Worm (Caenorhabditis elegans) whole organism, L4 larva: ENCODE measurements around the gene acs-14.

ENCODE experiments used
- F49E8.2 ChIP-seq: sonication (generic microtip); optimal IDR thresholded peaks from 2 replicates; lab custom pipeline; 2016; ENCODE audit warnings: missing compliant biosample characterization, mild to moderate bottlenecking, missing genetic modification characterization, borderline replicate concordance
- R02D3.7 ChIP-seq: fragments of 150-350 bp; sonication (generic microtip); optimal IDR thresholded peaks from 3 replicates; lab custom pipeline; 2014; ENCODE audit warnings: missing biosample characterization, missing genetic modification characterization
- T20F7.1 ChIP-seq: fragments of 200-800 bp; sonication (Bioruptor generic); optimal IDR thresholded peaks from 2 replicates; lab custom pipeline; 2018; ENCODE audit warnings: mild to moderate bottlenecking, missing genetic modification characterization, missing compliant biosample characterization
- T26A8.4 ChIP-seq: fragments of 200-800 bp; sonication (Bioruptor generic); IDR thresholded peaks from 2 replicates; pipeline ENCODE4 v1.3.6; 2022; ENCODE audit warnings: missing genetic modification characterization, missing compliant biosample characterization
- ZK337.2 ChIP-seq: fragments of 200-800 bp; sonication (Bioruptor generic); IDR thresholded peaks from 2 replicates; pipeline ENCODE4 v1.3.6; 2022; ENCODE audit warnings: missing genetic modification reagents, missing genetic modification characterization, missing compliant biosample characterization
- ceh-20 ChIP-seq: fragments of 200-800 bp; sonication (Bioruptor generic); IDR thresholded peaks from 2 replicates; pipeline ENCODE4 v1.3.6; 2022; ENCODE audit warnings: missing genetic modification reagents, missing genetic modification characterization, missing compliant biosample characterization
- ceh-28 ChIP-seq: fragments of 150-350 bp; optimal IDR thresholded peaks from 2 replicates; lab custom pipeline; 2014; ENCODE audit warnings: missing biosample characterization, missing genetic modification reagents, missing genetic modification characterization
- cey-2 ChIP-seq: sonication (generic microtip); optimal IDR thresholded peaks from 3 replicates; lab custom pipeline; 2017; ENCODE audit warnings: missing genetic modification characterization, mild to moderate bottlenecking, missing compliant biosample characterization, antibody characterized with exemption, borderline replicate concordance; ENCODE audit not compliant: insufficient read depth
- daf-12 ChIP-seq: fragments of 150-350 bp; optimal IDR thresholded peaks from 2 replicates; lab custom pipeline; 2014; ENCODE audit warnings: missing biosample characterization, missing genetic modification reagents, missing genetic modification characterization
- daf-8 ChIP-seq: fragments of 200-800 bp; sonication (Bioruptor generic); IDR thresholded peaks from 2 replicates; pipeline ENCODE4 v1.3.6; 2022; ENCODE audit warnings: missing genetic modification characterization, missing compliant biosample characterization
- dmd-9 ChIP-seq: fragments of 200-800 bp; sonication (Bioruptor generic); IDR thresholded peaks from 2 replicates; pipeline ENCODE4 v1.3.6; 2022; ENCODE audit warnings: missing genetic modification reagents, missing genetic modification characterization, missing compliant biosample characterization
- dpl-1 ChIP-seq: fragments of 150-350 bp; optimal IDR thresholded peaks from 2 replicates; lab custom pipeline; 2014; ENCODE audit warnings: missing biosample characterization, missing genetic modification reagents, missing genetic modification characterization
- duxl-1 ChIP-seq: sonication (generic microtip); optimal IDR thresholded peaks from 2 replicates; lab custom pipeline; 2016; ENCODE audit warnings: mild to moderate bottlenecking, missing genetic modification characterization, moderate library complexity, missing compliant biosample characterization; ENCODE audit not compliant: poor library complexity
- dve-1 ChIP-seq: sonication (generic microtip); optimal IDR thresholded peaks from 2 replicates; lab custom pipeline; 2017; ENCODE audit warnings: antibody characterized with exemption, mild to moderate bottlenecking, missing genetic modification characterization, missing compliant biosample characterization; ENCODE audit not compliant: insufficient read depth
- egl-27 ChIP-seq: sonication (generic microtip); optimal IDR thresholded peaks from 3 replicates; lab custom pipeline; 2017; ENCODE audit warnings: missing biosample characterization, missing genetic modification reagents, missing genetic modification characterization
- egl-43 ChIP-seq: fragments of 200-800 bp; sonication (Bioruptor generic); IDR thresholded peaks from 2 replicates; pipeline ENCODE4 v1.3.6; 2022; ENCODE audit warnings: missing genetic modification reagents, missing genetic modification characterization, missing compliant biosample characterization
- fos-1 ChIP-seq: fragments of 150-350 bp; optimal IDR thresholded peaks from 2 replicates; lab custom pipeline; 2014; ENCODE audit warnings: missing biosample characterization, missing genetic modification characterization
- hif-1 ChIP-seq, 2 experiments: sonication (generic microtip); optimal IDR thresholded peaks; 2 replicates each; lab custom pipeline; 2016 to 2017; ENCODE audit warnings: missing compliant biosample characterization in 2 of 2, missing genetic modification characterization in 2 of 2, missing genetic modification reagents in 2 of 2, missing genotype in 2 of 2, mild to moderate bottlenecking in 1 of 2
- lin-1 ChIP-seq: fragments of 200-800 bp; sonication (Bioruptor generic); IDR thresholded peaks from 2 replicates; pipeline ENCODE4 v1.3.6; 2022; ENCODE audit warnings: missing genetic modification reagents, missing genetic modification characterization, missing compliant biosample characterization
- lin-39 ChIP-seq: fragments of 150-350 bp; optimal IDR thresholded peaks from 2 replicates; lab custom pipeline; 2014; ENCODE audit warnings: missing biosample characterization, missing genetic modification reagents, missing genetic modification characterization
- madf-5 ChIP-seq, 2 experiments: fragments of 200-800 bp; sonication (Bioruptor generic); IDR thresholded peaks; 2 replicates each; pipeline ENCODE4 v1.3.6; 2022; ENCODE audit warnings: missing compliant biosample characterization in 2 of 2, missing genetic modification characterization in 2 of 2
- mdl-1 ChIP-seq, 2 experiments: fragments of 150-350 bp in 1 of 2; sonication (generic microtip) in 1 of 2; optimal IDR thresholded peaks; 2 replicates each; lab custom pipeline; 2014 to 2017; ENCODE audit warnings: missing biosample characterization in 2 of 2, missing genetic modification characterization in 2 of 2
- mes-2 ChIP-seq: sonication (generic microtip); optimal IDR thresholded peaks from 2 replicates; lab custom pipeline; 2016; ENCODE audit warnings: missing genotype, mild to moderate bottlenecking, missing genetic modification characterization, missing compliant biosample characterization; ENCODE audit not compliant: poor library complexity, severe bottlenecking
- mxl-2 ChIP-seq: fragments of 200-800 bp; sonication (Bioruptor generic); conservative IDR thresholded peaks from 2 replicates; pipeline ENCODE4 v1.3.6; 2022; ENCODE audit warnings: missing genetic modification reagents, missing genetic modification characterization, missing compliant biosample characterization
- mxl-3 ChIP-seq: fragments of 200-800 bp; sonication (Bioruptor generic); optimal IDR thresholded peaks from 2 replicates; lab custom pipeline; 2018; ENCODE audit warnings: mild to moderate bottlenecking, missing genetic modification characterization, missing compliant biosample characterization
- nhr-10 ChIP-seq: fragments of 150-350 bp; optimal IDR thresholded peaks from 2 replicates; lab custom pipeline; 2014; ENCODE audit warnings: missing biosample characterization, missing genetic modification characterization
- nhr-111 ChIP-seq: fragments of 200-800 bp; sonication (Bioruptor generic); optimal IDR thresholded peaks from 2 replicates; lab custom pipeline; 2018; ENCODE audit warnings: mild to moderate bottlenecking, missing genetic modification characterization, missing compliant biosample characterization
- nhr-25 ChIP-seq: sonication (generic microtip); optimal IDR thresholded peaks from 2 replicates; lab custom pipeline; 2017; ENCODE audit warnings: missing genetic modification characterization, mild to moderate bottlenecking, missing compliant biosample characterization, antibody characterized with exemption, moderate library complexity, borderline replicate concordance; ENCODE audit not compliant: insufficient read depth
- nhr-48 ChIP-seq: sonication (generic microtip); optimal IDR thresholded peaks from 2 replicates; lab custom pipeline; 2016; ENCODE audit warnings: mild to moderate bottlenecking, missing genetic modification characterization, missing compliant biosample characterization
- nhr-6 ChIP-seq: fragments of 150-350 bp; optimal IDR thresholded peaks from 2 replicates; lab custom pipeline; 2014; ENCODE audit warnings: missing biosample characterization, missing genetic modification characterization
- nhr-76 ChIP-seq: fragments of 150-350 bp; optimal IDR thresholded peaks from 2 replicates; lab custom pipeline; 2014; ENCODE audit warnings: missing biosample characterization, missing genetic modification characterization
- php-3 ChIP-seq: fragments of 200-800 bp; sonication (Bioruptor generic); IDR thresholded peaks from 2 replicates; pipeline ENCODE4 v1.3.6; 2022; ENCODE audit warnings: missing genetic modification reagents, missing genetic modification characterization, missing compliant biosample characterization
- rbr-2 ChIP-seq: sonication (generic microtip); optimal IDR thresholded peaks from 2 replicates; lab custom pipeline; 2016; ENCODE audit warnings: missing genotype, missing genetic modification characterization, missing compliant biosample characterization
- set-16 ChIP-seq: fragments of 200-800 bp; sonication (Bioruptor generic); IDR thresholded peaks from 2 replicates; pipeline ENCODE4 v1.3.6; 2022; ENCODE audit warnings: missing genetic modification reagents, missing genetic modification characterization, missing compliant biosample characterization
- snpc-1.2 ChIP-seq: fragments of 200-800 bp; sonication (Bioruptor generic); IDR thresholded peaks from 2 replicates; pipeline ENCODE4 v1.3.6; 2022; ENCODE audit warnings: missing genetic modification reagents, missing genetic modification characterization, missing compliant biosample characterization
- spr-1 ChIP-seq: sonication (generic microtip); optimal IDR thresholded peaks from 2 replicates; lab custom pipeline; 2016; ENCODE audit warnings: mild to moderate bottlenecking, missing genetic modification characterization, missing compliant biosample characterization
- spr-3 ChIP-seq: fragments of 200-800 bp; sonication (Bioruptor generic); optimal IDR thresholded peaks from 2 replicates; lab custom pipeline; 2018; ENCODE audit warnings: mild to moderate bottlenecking, missing genetic modification characterization, missing compliant biosample characterization
- tra-1 ChIP-seq: fragments of 200-800 bp; sonication (Bioruptor generic); IDR thresholded peaks from 2 replicates; pipeline ENCODE4 v1.3.6; 2022; ENCODE audit warnings: missing genetic modification reagents, missing genetic modification characterization, missing compliant biosample characterization
- unc-130 ChIP-seq: sonication (generic microtip); optimal IDR thresholded peaks from 2 replicates; lab custom pipeline; 2016; ENCODE audit warnings: missing genetic modification reagents, missing genetic modification characterization, missing compliant biosample characterization
- unc-62 ChIP-seq, 3 experiments: fragments of 150-350 bp in 1 of 3; sonication (generic microtip); optimal IDR thresholded peaks in 2 of 3; peaks in 1 of 3; 1 replicate in 1 of 3; 2 replicates in 2 of 3; lab custom pipeline; 2014 to 2017; ENCODE audit warnings: missing biosample characterization in 3 of 3, missing genetic modification characterization in 3 of 3, missing genetic modification reagents in 3 of 3, missing genotype in 1 of 3
- zfp-3 ChIP-seq: fragments of 200-800 bp; sonication (Bioruptor generic); conservative IDR thresholded peaks from 2 replicates; pipeline ENCODE4 v1.3.6; 2022; ENCODE audit warnings: missing genetic modification reagents, missing genetic modification characterization, missing compliant biosample characterization
- zip-2 ChIP-seq: fragments of 150-350 bp; optimal IDR thresholded peaks from 2 replicates; lab custom pipeline; 2014; ENCODE audit warnings: missing biosample characterization, missing genetic modification characterization

acs-14 gene

DNA sequence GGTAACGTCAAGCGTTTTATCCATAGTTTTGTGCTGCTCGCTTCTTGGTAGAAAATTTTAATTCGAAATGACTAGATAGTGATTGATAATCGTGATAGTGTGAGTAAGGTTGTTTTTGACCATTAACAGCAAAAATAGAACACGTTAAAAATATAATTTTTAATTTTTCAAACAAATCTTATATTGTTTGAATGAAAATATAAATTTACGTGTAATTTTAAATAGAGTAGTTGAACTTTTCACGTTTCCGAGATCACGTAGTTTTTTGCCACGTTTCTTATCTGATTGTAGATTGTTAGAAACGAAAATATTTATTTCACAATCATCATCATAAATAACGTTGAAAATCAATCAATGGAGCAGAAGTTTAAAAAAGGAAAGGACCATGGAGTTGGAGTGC is 23.5 kb downstream of the acs-14 start, which contains the start of the genes C50F4.10 and pfk-1.2 (continued):
- no peak for TF ChIP-seq duxl-1 (tag; lab: Kevin White, UChicago)

DNA sequence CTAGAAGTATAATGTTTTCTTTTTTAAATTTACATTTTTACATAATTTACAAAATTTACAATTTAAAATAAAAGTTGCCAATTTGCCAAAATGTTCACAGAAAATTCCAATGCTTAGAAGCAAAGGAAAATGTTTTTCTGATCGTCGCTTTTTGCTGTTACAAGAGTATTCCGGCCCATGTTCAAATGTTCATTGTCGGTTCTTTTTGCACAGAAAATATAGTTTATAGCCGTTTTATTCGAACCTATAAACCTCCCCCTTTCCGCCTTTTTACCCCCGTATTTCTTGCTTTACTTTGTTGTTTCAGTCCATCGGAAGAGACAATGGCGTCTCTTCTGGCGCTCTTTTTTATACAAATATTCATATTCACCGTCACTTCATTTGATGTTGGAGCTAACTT is 26.7 kb downstream of the acs-14 start, which contains the start of gene tag-329:
tag-329 (plus strand) TSS at position 301 of the 400 bp plus-strand sequence.
- TF ChIP-seq mdl-1 (tag; optimal IDR thresholded peaks at IDR 0.05; lab: Kevin White, UChicago) (no peak), nhr-76 (no peak), spr-1 (no peak), unc-62 (GFP tag; optimal IDR thresholded peaks at IDR 0.05 in 1 of 2; lab: Kevin White, UChicago) (no peak), unc-62 (tag; optimal IDR thresholded peaks at IDR 0.05; lab: Kevin White, UChicago) (no peak)

DNA sequence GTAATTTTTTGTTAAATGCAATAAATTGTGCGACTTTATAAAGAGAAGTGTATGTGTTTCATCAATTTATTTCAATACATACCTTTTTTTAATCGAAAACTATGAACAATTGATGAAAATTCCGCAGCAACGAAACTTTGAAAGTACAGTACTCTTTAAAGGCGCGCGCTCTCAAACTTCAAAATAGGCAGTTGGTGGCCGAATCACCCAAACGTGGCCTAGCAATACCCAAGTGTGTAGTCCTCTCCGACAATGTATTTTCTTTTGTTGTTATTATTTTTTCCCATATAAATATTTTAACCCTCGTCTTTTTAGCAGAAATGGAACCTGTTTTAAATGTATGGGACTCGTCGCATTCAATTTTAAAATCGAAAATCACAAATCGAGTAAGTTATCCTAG is 28.6 kb downstream of the acs-14 start, which contains the start of gene C50F4.4:
C50F4.4 (plus strand) TSS at position 267 of the 400 bp plus-strand sequence.
- TF ChIP-seq F49E8.2: peak; percentile 14
- TF ChIP-seq hif-1 (tag; optimal IDR thresholded peaks at IDR 0.05; lab: Kevin White, UChicago): peak in 1 of 2 experiments; percentile 52
- TF ChIP-seq mes-2 (tag; lab: Kevin White, UChicago): peak; percentile 97
- peak; percentile 53; the same call in 1 of the 2 replicates for TF ChIP-seq dmd-9
- TF ChIP-seq dpl-1 (GFP tag; lab: Kevin White, UChicago): peak; percentile 55
- TF ChIP-seq ZK337.2 (GFP tag; lab: Robert Waterston, UW): 0 out of 2 replicates have a peak, but pooled peaks have one; percentile 59
- peak; percentile 84 for TF ChIP-seq unc-130 (GFP tag; lab: Kevin White, UChicago)
- no peak for TF ChIP-seq spr-3 (GFP tag; lab: Kevin White, UChicago)
- no peak for TF ChIP-seq egl-27
- TF ChIP-seq nhr-111: no peak

DNA sequence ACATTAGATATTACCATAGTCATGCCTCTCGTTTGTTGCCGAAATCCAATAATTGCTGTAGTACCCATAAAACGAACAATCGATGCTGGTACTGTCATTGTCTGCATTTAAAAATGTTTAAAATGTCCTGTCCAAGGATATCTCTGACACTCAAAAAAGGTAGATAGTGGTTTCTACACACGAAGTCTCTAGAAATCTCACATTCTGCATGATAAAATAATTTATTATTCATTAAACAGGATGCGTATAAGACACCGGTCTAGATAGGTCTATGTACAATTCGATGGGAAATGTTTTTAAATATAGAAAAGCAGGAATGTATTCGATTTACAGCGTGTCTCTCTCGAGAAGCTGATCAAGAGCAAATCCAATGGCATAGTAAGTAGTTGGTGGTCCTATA is 31.7 kb downstream of the acs-14 start, which contains the start of gene C50F4.12:
C50F4.12 (minus strand) TSS at position 101 of the 400 bp plus-strand sequence.
- TF ChIP-seq nhr-48 (no peak), zip-2 (no peak), mxl-3 (GFP tag; lab: Kevin White, UChicago) (no peak), madf-5 (GFP tag; IDR thresholded peaks at IDR 0.05; lab: Robert Waterston, UW) (no peak), mdl-1 (tag; optimal IDR thresholded peaks at IDR 0.05; lab: Kevin White, UChicago) (no peak), tra-1 (GFP tag; lab: Robert Waterston, UW) (no peak), egl-43 (GFP tag; lab: Robert Waterston, UW) (no peak), ceh-28 (tag; lab: Kevin White, UChicago) (no peak), php-3 (GFP tag; lab: Robert Waterston, UW) (no peak), snpc-1.2 (GFP tag; lab: Robert Waterston, UW) (no peak), dve-1 (tag; lab: Kevin White, UChicago) (no peak), zfp-3 (no peak), cey-2 (tag; lab: Kevin White, UChicago) (no peak), spr-1 (no peak), mxl-2 (GFP tag; lab: Robert Waterston, UW) (no peak), unc-62 (GFP tag; optimal IDR thresholded peaks at IDR 0.05 in 1 of 2; lab: Kevin White, UChicago) (no peak), unc-62 (tag; optimal IDR thresholded peaks at IDR 0.05; lab: Kevin White, UChicago) (no peak)

DNA sequence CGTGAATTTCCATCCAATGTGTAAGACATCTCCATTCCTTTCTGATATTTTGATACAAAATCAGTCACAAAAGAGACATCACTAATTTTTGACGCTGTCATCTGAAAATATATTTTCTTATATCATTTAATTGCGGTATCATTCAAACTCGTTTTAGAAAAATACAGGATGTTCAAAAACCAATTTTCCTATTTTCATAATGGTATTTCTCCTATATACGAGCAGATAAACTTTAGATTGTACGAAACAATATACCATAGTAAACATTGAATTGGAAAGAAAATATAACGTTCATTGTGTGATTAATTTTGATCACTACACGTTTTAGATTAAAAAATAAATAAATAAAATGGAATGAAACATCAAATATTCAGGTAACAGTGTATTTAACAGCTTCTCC is 33.6 kb downstream of the acs-14 start, which contains the start of gene C50F4.16:
C50F4.16 (minus strand) TSS at position 101 of the 400 bp plus-strand sequence.
- TF ChIP-seq T26A8.4 (GFP tag; lab: Robert Waterston, UW): no peak
- TF ChIP-seq nhr-10 (tag; lab: Kevin White, UChicago): no peak
- TF ChIP-seq lin-39 (tag; lab: Kevin White, UChicago): no peak
- TF ChIP-seq nhr-6 (tag; lab: Kevin White, UChicago): no peak
- TF ChIP-seq daf-12: no peak
- no peak for TF ChIP-seq lin-1 (GFP tag; lab: Robert Waterston, UW)
- TF ChIP-seq nhr-48: no peak
- no peak for TF ChIP-seq nhr-25 (tag; lab: Kevin White, UChicago)
- no peak for TF ChIP-seq fos-1 (tag; lab: Kevin White, UChicago)
- TF ChIP-seq daf-8: no peak
- no peak for TF ChIP-seq R02D3.7 (tag; lab: Kevin White, UChicago)
- no peak for TF ChIP-seq egl-27
- no peak for TF ChIP-seq T20F7.1 (GFP tag; lab: Kevin White, UChicago)
- no peak for TF ChIP-seq rbr-2 (tag; lab: Kevin White, UChicago)
- no peak for TF ChIP-seq ZK337.2 (GFP tag; lab: Robert Waterston, UW)
- TF ChIP-seq ceh-20 (GFP tag; lab: Robert Waterston, UW): no peak
- no peak for TF ChIP-seq set-16 (GFP tag; lab: Robert Waterston, UW)
